Fruit fly (Drosophila melanogaster): ENCODE measurements around the gene CG43386.

DNA sequence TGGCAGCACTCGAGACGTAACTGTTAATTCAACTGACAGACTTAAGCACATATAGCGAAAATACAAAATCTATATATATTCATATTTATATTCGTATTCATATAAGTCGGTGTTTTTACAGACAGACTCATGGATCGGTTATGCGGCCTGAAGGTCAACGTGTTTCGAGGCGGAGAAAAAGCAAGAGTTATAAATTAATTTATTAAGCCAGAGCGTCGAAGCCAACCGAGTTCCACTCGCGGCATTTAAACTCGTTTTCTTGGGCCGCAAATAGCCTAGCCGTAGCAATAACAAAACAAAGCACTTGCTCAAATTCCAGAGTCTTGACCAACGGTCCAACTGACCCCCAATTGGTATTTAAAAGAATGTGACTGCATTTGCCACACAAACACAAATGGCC, 43.7 kb upstream of the CG43386 start:
- no peak for TF ChIP-seq CG6792 (GFP tag; optimal IDR thresholded peaks at IDR 0.05)
- no peak for TF ChIP-seq Blimp-1 (GFP tag; optimal IDR thresholded peaks at IDR 0.05)
- no peak for TF ChIP-seq CG1621 (tag; optimal IDR thresholded peaks at IDR 0.05)

All from whole organism, prepupa.